Worm (Caenorhabditis elegans) whole organism, L1 larva: ENCODE data around the gene nhr-39.

Experiments
- C04F5.9 ChIP-seq: sonication (generic microtip); optimal IDR thresholded peaks from 2 replicates; lab custom pipeline; 2016; ENCODE audit warnings: missing genetic modification characterization, missing compliant biosample characterization
- C16A3.4 ChIP-seq: fragments of 150-350 bp; optimal IDR thresholded peaks from 2 replicates; lab custom pipeline; 2014; ENCODE audit warnings: missing biosample characterization, missing genetic modification characterization
- C34B4.2 ChIP-seq: sonication (generic microtip); optimal IDR thresholded peaks from 2 replicates; lab custom pipeline; 2017; ENCODE audit warnings: mild to moderate bottlenecking, missing genetic modification characterization, missing compliant biosample characterization
- aha-1 ChIP-seq: fragments of 150-350 bp; optimal IDR thresholded peaks from 2 replicates; lab custom pipeline; 2014; ENCODE audit warnings: missing biosample characterization, missing genetic modification characterization
- aly-2 ChIP-seq: fragments of 150-350 bp; optimal IDR thresholded peaks from 2 replicates; lab custom pipeline; 2014; ENCODE audit warnings: missing biosample characterization, missing genetic modification characterization
- ama-1 ChIP-seq: fragments of 150-350 bp; optimal IDR thresholded peaks from 2 replicates; lab custom pipeline; 2014
- blmp-1 ChIP-seq: fragments of 150-350 bp; optimal IDR thresholded peaks from 2 replicates; lab custom pipeline; 2014; ENCODE audit warnings: missing biosample characterization, missing genetic modification characterization
- ceh-63 ChIP-seq: fragments of 200-800 bp; sonication (Bioruptor generic); optimal IDR thresholded peaks from 2 replicates; lab custom pipeline; 2018; ENCODE audit warnings: mild to moderate bottlenecking, missing genetic modification characterization, missing compliant biosample characterization
- ceh-82 ChIP-seq, 3 experiments: fragments of 150-350 bp in 1 of 3; sonication (generic microtip) in 2 of 3; optimal IDR thresholded peaks; 2 replicates each; lab custom pipeline; 2014 to 2017; ENCODE audit warnings: missing biosample characterization in 3 of 3, missing genetic modification characterization in 3 of 3
- ceh-88 ChIP-seq: fragments of 200-800 bp; sonication (Bioruptor generic); IDR thresholded peaks from 2 replicates; pipeline ENCODE4 v1.3.6; 2022; ENCODE audit warnings: missing genetic modification characterization, missing compliant biosample characterization
- ceh-90 ChIP-seq: sonication (generic microtip); optimal IDR thresholded peaks from 2 replicates; lab custom pipeline; 2016; ENCODE audit warnings: missing genetic modification characterization, missing compliant biosample characterization
- dsc-1 ChIP-seq: sonication (generic microtip); optimal IDR thresholded peaks from 2 replicates; lab custom pipeline; 2016; ENCODE audit warnings: mild to moderate bottlenecking, missing genetic modification characterization, missing compliant biosample characterization
- efl-1 ChIP-seq, 4 experiments: fragments of 150-350 bp; optimal IDR thresholded peaks in 3 of 4; peaks in 1 of 4; 1 replicate in 1 of 4; 2 replicates in 3 of 4; lab custom pipeline; 2014; ENCODE audit warnings: missing biosample characterization in 2 of 4, missing genetic modification characterization in 2 of 4, missing genetic modification reagents in 2 of 4
- efl-3 ChIP-seq: fragments of 200-800 bp; sonication (Bioruptor generic); optimal IDR thresholded peaks from 2 replicates; lab custom pipeline; 2018; ENCODE audit warnings: mild to moderate bottlenecking, missing genetic modification characterization, missing compliant biosample characterization
- egl-13 ChIP-seq: sonication (generic microtip); optimal IDR thresholded peaks from 2 replicates; lab custom pipeline; 2016; ENCODE audit warnings: missing genotype, missing genetic modification reagents, missing genetic modification characterization, missing compliant biosample characterization
- egl-27 ChIP-seq, 2 experiments: fragments of 150-350 bp in 1 of 2; sonication (generic microtip); optimal IDR thresholded peaks; 3 replicates each; lab custom pipeline; 2017 to 2018; ENCODE audit warnings: missing biosample characterization in 2 of 2, missing genetic modification characterization in 2 of 2, missing genetic modification reagents in 2 of 2
- elt-2 ChIP-seq: sonication (generic microtip); optimal IDR thresholded peaks from 2 replicates; lab custom pipeline; 2016; ENCODE audit warnings: missing genetic modification characterization, mild to moderate bottlenecking, inconsistent platforms, missing compliant biosample characterization, missing genetic modification reagents
- elt-3 ChIP-seq, 6 experiments: fragments of 150-350 bp in 1 of 6; sonication (generic microtip); optimal IDR thresholded peaks; 2 replicates each; lab custom pipeline; 2017 to 2018; ENCODE audit warnings: missing biosample characterization in 6 of 6, missing genetic modification characterization in 6 of 6, inconsistent platforms in 1 of 6
- ets-5 ChIP-seq: fragments of 200-800 bp; sonication (Bioruptor generic); IDR thresholded peaks from 2 replicates; pipeline ENCODE4 v1.3.6; 2022; ENCODE audit warnings: missing genetic modification characterization, missing compliant biosample characterization
- fkh-10 ChIP-seq: sonication (generic microtip); optimal IDR thresholded peaks from 2 replicates; lab custom pipeline; 2017; ENCODE audit warnings: missing biosample characterization, missing genetic modification reagents, missing genetic modification characterization
- fkh-8 ChIP-seq: sonication (generic microtip); optimal IDR thresholded peaks from 2 replicates; lab custom pipeline; 2016; ENCODE audit warnings: mild to moderate bottlenecking, missing genetic modification characterization, missing compliant biosample characterization
- fos-1 ChIP-seq: fragments of 150-350 bp; optimal IDR thresholded peaks from 2 replicates; lab custom pipeline; 2014; ENCODE audit warnings: missing biosample characterization, missing genetic modification characterization
- jun-1 ChIP-seq: fragments of 150-350 bp; optimal IDR thresholded peaks from 2 replicates; lab custom pipeline; 2014; ENCODE audit warnings: missing biosample characterization, missing genetic modification reagents, missing genetic modification characterization
- lin-14 ChIP-seq: fragments of 200-800 bp; sonication (Bioruptor generic); optimal IDR thresholded peaks from 2 replicates; lab custom pipeline; 2018; ENCODE audit warnings: mild to moderate bottlenecking, missing genetic modification characterization, moderate library complexity, missing compliant biosample characterization
- lin-15B ChIP-seq: fragments of 150-350 bp; sonication (generic microtip); optimal IDR thresholded peaks from 3 replicates; lab custom pipeline; 2014; ENCODE audit warnings: missing biosample characterization, missing genetic modification characterization
- lin-35 ChIP-seq, 2 experiments: fragments of 150-350 bp; optimal IDR thresholded peaks; 2 replicates each; lab custom pipeline; 2014; ENCODE audit warnings: missing biosample characterization in 2 of 2, missing genetic modification characterization in 2 of 2, missing genetic modification reagents in 2 of 2
- lin-39 ChIP-seq: fragments of 150-350 bp; optimal IDR thresholded peaks from 2 replicates; lab custom pipeline; 2014; ENCODE audit warnings: missing biosample characterization, missing genetic modification reagents, missing genetic modification characterization
- lir-3 ChIP-seq: sonication (generic microtip); optimal IDR thresholded peaks from 2 replicates; lab custom pipeline; 2016; ENCODE audit warnings: mild to moderate bottlenecking, missing genetic modification characterization, moderate library complexity, missing compliant biosample characterization; ENCODE audit not compliant: poor library complexity
- lsy-2 ChIP-seq, 2 experiments: fragments of 150-350 bp; optimal IDR thresholded peaks; 2 replicates each; lab custom pipeline; 2014; ENCODE audit warnings: missing biosample characterization in 2 of 2, missing genetic modification characterization in 2 of 2
- mdl-1 ChIP-seq, 2 experiments: fragments of 150-350 bp; optimal IDR thresholded peaks; 2 replicates each; lab custom pipeline; 2014 to 2017; ENCODE audit warnings: missing biosample characterization in 2 of 2, missing genetic modification characterization in 2 of 2, inconsistent platforms in 1 of 2
- mef-2 ChIP-seq: fragments of 150-350 bp; optimal IDR thresholded peaks from 2 replicates; lab custom pipeline; 2014; ENCODE audit warnings: missing biosample characterization, missing genetic modification characterization
- mep-1 ChIP-seq: fragments of 150-350 bp; optimal IDR thresholded peaks from 2 replicates; lab custom pipeline; 2014; ENCODE audit warnings: missing biosample characterization, missing genetic modification characterization
- nhr-11 ChIP-seq: fragments of 150-350 bp; optimal IDR thresholded peaks from 2 replicates; lab custom pipeline; 2014; ENCODE audit warnings: missing biosample characterization, missing genetic modification characterization
- nhr-19 ChIP-seq: fragments of 200-800 bp; sonication (Bioruptor generic); conservative IDR thresholded peaks from 2 replicates; pipeline ENCODE4 v1.3.6; 2022; ENCODE audit warnings: missing genetic modification characterization, missing compliant biosample characterization
- nhr-47 ChIP-seq: sonication (generic microtip); optimal IDR thresholded peaks from 2 replicates; lab custom pipeline; 2016; ENCODE audit warnings: mild to moderate bottlenecking, missing genetic modification characterization, moderate library complexity, missing compliant biosample characterization
- nhr-76 ChIP-seq: sonication (generic microtip); optimal IDR thresholded peaks from 2 replicates; lab custom pipeline; 2017; ENCODE audit warnings: missing biosample characterization, missing genetic modification characterization
- nhr-84 ChIP-seq: sonication (generic microtip); optimal IDR thresholded peaks from 2 replicates; lab custom pipeline; 2017; ENCODE audit warnings: missing biosample characterization, missing genetic modification characterization
- nhr-85 ChIP-seq: sonication (generic microtip); peaks from one replicate; lab custom pipeline; 2016; ENCODE audit warnings: missing genetic modification characterization, inconsistent platforms, missing compliant biosample characterization
- nhr-90 ChIP-seq: sonication (generic microtip); optimal IDR thresholded peaks from 2 replicates; lab custom pipeline; 2016; ENCODE audit warnings: mild to moderate bottlenecking, missing genetic modification characterization, missing compliant biosample characterization; ENCODE audit not compliant: poor library complexity
- pag-3 ChIP-seq: sonication (generic microtip); optimal IDR thresholded peaks from 2 replicates; lab custom pipeline; 2017; ENCODE audit warnings: missing genetic modification characterization, mild to moderate bottlenecking, missing compliant biosample characterization, antibody characterized with exemption, borderline replicate concordance; ENCODE audit not compliant: insufficient read depth
- pqm-1 ChIP-seq: sonication (generic microtip); optimal IDR thresholded peaks from 3 replicates; lab custom pipeline; 2017; ENCODE audit warnings: missing biosample characterization, missing genetic modification characterization
- snpc-4 ChIP-seq: fragments of 150-350 bp; optimal IDR thresholded peaks from 2 replicates; lab custom pipeline; 2014; ENCODE audit warnings: missing biosample characterization, missing genetic modification characterization
- sup-37 ChIP-seq: fragments of 200-800 bp; sonication (Bioruptor generic); optimal IDR thresholded peaks from 2 replicates; lab custom pipeline; 2018; ENCODE audit warnings: mild to moderate bottlenecking, missing genetic modification characterization, missing compliant biosample characterization
- swsn-7 ChIP-seq: sonication (generic microtip); optimal IDR thresholded peaks from 2 replicates; lab custom pipeline; 2016; ENCODE audit warnings: missing genetic modification characterization, missing compliant biosample characterization
- tbx-2 ChIP-seq: sonication (generic microtip); optimal IDR thresholded peaks from 2 replicates; lab custom pipeline; 2016; ENCODE audit warnings: missing genetic modification characterization, missing compliant biosample characterization
- unc-30 ChIP-seq: sonication (generic microtip); optimal IDR thresholded peaks from 2 replicates; lab custom pipeline; 2017; ENCODE audit warnings: missing biosample characterization, missing genetic modification characterization
- unc-62 ChIP-seq: fragments of 150-350 bp; optimal IDR thresholded peaks from 2 replicates; lab custom pipeline; 2014; ENCODE audit warnings: missing biosample characterization, missing genetic modification reagents, missing genetic modification characterization
- unc-86 ChIP-seq: sonication (generic microtip); optimal IDR thresholded peaks from 2 replicates; lab custom pipeline; 2016; ENCODE audit warnings: missing genetic modification characterization, missing compliant biosample characterization
- unc-98 ChIP-seq: fragments of 200-800 bp; sonication (Bioruptor generic); IDR thresholded peaks from 2 replicates; pipeline ENCODE4 v1.3.6; 2022; ENCODE audit warnings: missing genetic modification characterization, missing compliant biosample characterization
- xbp-1 ChIP-seq: sonication (generic microtip); optimal IDR thresholded peaks from 2 replicates; lab custom pipeline; 2016; ENCODE audit warnings: missing genetic modification characterization, missing compliant biosample characterization
- zag-1 ChIP-seq: fragments of 150-350 bp; optimal IDR thresholded peaks from 2 replicates; lab custom pipeline; 2014; ENCODE audit warnings: missing biosample characterization, missing genetic modification characterization

Gene nhr-39

ce11 chrV:9326903-9327302 lies 23.8 kb downstream of the nhr-39 start:
- TF ChIP-seq jun-1 (tag; lab: Kevin White, UChicago) (no peak), fkh-10 (GFP tag; lab: Kevin White, UChicago) (no peak), mef-2 (tag; lab: Kevin White, UChicago) (no peak), fkh-8 (no peak), ceh-82 (tag; optimal IDR thresholded peaks at IDR 0.05; lab: Kevin White, UChicago) (no peak), nhr-84 (no peak), nhr-85 (tag; lab: Kevin White, UChicago) (no peak), nhr-47 (no peak), unc-86 (tag; lab: Kevin White, UChicago) (no peak), tbx-2 (tag; lab: Kevin White, UChicago) (no peak), unc-98 (GFP tag; lab: Robert Waterston, UW) (no peak)

ce11 chrV:9327691-9328090 lies 24.6 kb downstream of the nhr-39 start:
- no peak for TF ChIP-seq mef-2 (tag; lab: Kevin White, UChicago)
- no peak for TF ChIP-seq nhr-19
- no peak for TF ChIP-seq lin-35 (GFP tag; optimal IDR thresholded peaks at IDR 0.05; lab: Kevin White, UChicago)
- TF ChIP-seq elt-2 (tag; lab: Kevin White, UChicago): peak; percentile 23
- TF ChIP-seq aha-1: no peak
- no peak for TF ChIP-seq sup-37 (GFP tag; lab: Kevin White, UChicago)
- peak in 3 of 6 experiments; percentile 16 to 40 (median 23) for TF ChIP-seq elt-3 (tag; optimal IDR thresholded peaks at IDR 0.05; lab: Kevin White, UChicago)
- TF ChIP-seq C34B4.2 (tag; lab: Kevin White, UChicago): no peak
- peak; percentile 4 for TF ChIP-seq mep-1 (tag; lab: Kevin White, UChicago)
- peak; percentile 71 for TF ChIP-seq nhr-85 (tag; lab: Kevin White, UChicago)
- no peak for TF ChIP-seq swsn-7 (tag; lab: Kevin White, UChicago)
- TF ChIP-seq tbx-2 (tag; lab: Kevin White, UChicago): no peak
- peak; percentile 51 for TF ChIP-seq blmp-1
- TF ChIP-seq snpc-4 (tag; lab: Kevin White, UChicago): no peak
- no peak for TF ChIP-seq unc-86 (tag; lab: Kevin White, UChicago)
- TF ChIP-seq aly-2 (tag; lab: Kevin White, UChicago): no peak
- no peak for TF ChIP-seq pag-3 (tag; lab: Kevin White, UChicago)
- TF ChIP-seq nhr-11 (tag; lab: Kevin White, UChicago): no peak
- no peak for TF ChIP-seq efl-1 (optimal IDR thresholded peaks at IDR 0.05; lab: Kevin White, UChicago)
- TF ChIP-seq efl-1 (GFP tag; optimal IDR thresholded peaks at IDR 0.05 in 1 of 2; lab: Kevin White, UChicago): no peak
- no peak for TF ChIP-seq ceh-88 (GFP tag; lab: Robert Waterston, UW)
- TF ChIP-seq fkh-10 (GFP tag; lab: Kevin White, UChicago): no peak
- TF ChIP-seq ceh-63 (GFP tag; lab: Kevin White, UChicago): no peak
- TF ChIP-seq zag-1 (tag; lab: Kevin White, UChicago): no peak
- TF ChIP-seq lin-15B (tag; lab: Kevin White, UChicago): no peak
- TF ChIP-seq efl-3: no peak
- no peak for TF ChIP-seq nhr-90 (tag; lab: Kevin White, UChicago)
- no peak for TF ChIP-seq mdl-1 (tag; optimal IDR thresholded peaks at IDR 0.05; lab: Kevin White, UChicago)
- no peak for TF ChIP-seq ets-5 (GFP tag; lab: Robert Waterston, UW)
- TF ChIP-seq dsc-1 (tag; lab: Kevin White, UChicago): no peak
- TF ChIP-seq pqm-1 (tag; lab: Kevin White, UChicago): no peak
- TF ChIP-seq egl-27 (tag; optimal IDR thresholded peaks at IDR 0.05; lab: Kevin White, UChicago): no peak
- no peak for TF ChIP-seq fos-1 (tag; lab: Kevin White, UChicago)
- no peak for TF ChIP-seq C16A3.4
- no peak for TF ChIP-seq unc-62
- no peak for TF ChIP-seq xbp-1
- TF ChIP-seq lin-39 (tag; lab: Kevin White, UChicago): no peak
- TF ChIP-seq egl-13 (tag; lab: Kevin White, UChicago): no peak
- TF ChIP-seq unc-30: no peak
- TF ChIP-seq nhr-47: no peak
- peak; percentile 45 for TF ChIP-seq lin-14
- no peak for TF ChIP-seq ama-1 (lab: Kevin White, UChicago)
- TF ChIP-seq ceh-90: no peak
- TF ChIP-seq C04F5.9 (tag; lab: Kevin White, UChicago): no peak
- no peak for TF ChIP-seq lir-3 (tag; lab: Kevin White, UChicago)
- TF ChIP-seq lsy-2 (tag; optimal IDR thresholded peaks at IDR 0.05; lab: Kevin White, UChicago): no peak
- TF ChIP-seq nhr-76 (tag; lab: Kevin White, UChicago): no peak
- TF ChIP-seq jun-1 (tag; lab: Kevin White, UChicago): no peak
